Worm (Caenorhabditis elegans) whole organism, young adult: ENCODE data around the gene T09A12.8.

Experiments
- B0035.1 ChIP-seq: sonication (generic microtip); optimal IDR thresholded peaks from 2 replicates; lab custom pipeline; 2016; ENCODE audit warnings: missing genetic modification characterization, mild to moderate bottlenecking, missing compliant biosample characterization, missing genotype, missing genetic modification reagents
- B0336.3 ChIP-seq: fragments of 200-800 bp; sonication (Bioruptor generic); IDR thresholded peaks from 2 replicates; pipeline ENCODE4 v1.3.6; 2022; ENCODE audit warnings: missing genetic modification characterization, missing compliant biosample characterization
- D2030.7 ChIP-seq: fragments of 200-800 bp; sonication (Bioruptor generic); IDR thresholded peaks from 2 replicates; pipeline ENCODE4 v1.3.6; 2022; ENCODE audit warnings: missing genetic modification reagents, missing genetic modification characterization, missing compliant biosample characterization
- F22D6.2 ChIP-seq: sonication (generic microtip); optimal IDR thresholded peaks from 2 replicates; lab custom pipeline; 2016; ENCODE audit warnings: mild to moderate bottlenecking, missing genetic modification characterization, missing compliant biosample characterization
- F23B12.7 ChIP-seq: sonication (generic microtip); optimal IDR thresholded peaks from 2 replicates; lab custom pipeline; 2017; ENCODE audit warnings: missing genetic modification characterization, mild to moderate bottlenecking, missing compliant biosample characterization, antibody characterized with exemption, moderate library complexity; ENCODE audit not compliant: insufficient read depth
- F37B4.10 ChIP-seq: fragments of 200-800 bp; sonication (Bioruptor generic); IDR thresholded peaks from 2 replicates; pipeline ENCODE4 v1.3.6; 2022; ENCODE audit warnings: missing genetic modification characterization, missing compliant biosample characterization
- T26A5.8 ChIP-seq: sonication (generic microtip); optimal IDR thresholded peaks from 2 replicates; lab custom pipeline; 2016; ENCODE audit warnings: missing genetic modification characterization, missing compliant biosample characterization
- Y53G8AR.9 ChIP-seq: fragments of 200-800 bp; sonication (Bioruptor generic); conservative IDR thresholded peaks from 2 replicates; pipeline ENCODE4 v1.3.6; 2022; ENCODE audit warnings: missing genetic modification reagents, missing genetic modification characterization, missing compliant biosample characterization
- Y67H2A.10 ChIP-seq: fragments of 200-800 bp; sonication (Bioruptor generic); conservative IDR thresholded peaks from 2 replicates; pipeline ENCODE4 v1.3.6; 2022; ENCODE audit warnings: missing genetic modification reagents, missing genetic modification characterization, missing compliant biosample characterization
- Y79H2A.3 ChIP-seq: fragments of 200-800 bp; sonication (Bioruptor generic); conservative IDR thresholded peaks from 2 replicates; pipeline ENCODE4 v1.3.6; 2022; ENCODE audit warnings: missing genetic modification reagents, missing genetic modification characterization, missing compliant biosample characterization
- ZK185.1 ChIP-seq: sonication (generic microtip); optimal IDR thresholded peaks from 2 replicates; lab custom pipeline; 2016; ENCODE audit warnings: mild to moderate bottlenecking, missing genetic modification characterization, missing compliant biosample characterization; ENCODE audit not compliant: poor library complexity, severe bottlenecking
- akir-1 ChIP-seq: fragments of 200-800 bp; sonication (Bioruptor generic); optimal IDR thresholded peaks from 2 replicates; lab custom pipeline; 2018; ENCODE audit warnings: mild to moderate bottlenecking, missing genetic modification characterization, moderate library complexity, missing compliant biosample characterization
- atf-7 ChIP-seq: sonication (generic microtip); optimal IDR thresholded peaks from 2 replicates; lab custom pipeline; 2017; ENCODE audit warnings: mild to moderate bottlenecking, missing genetic modification characterization, missing compliant biosample characterization
- attf-5 ChIP-seq: fragments of 200-800 bp; sonication (Bioruptor generic); optimal IDR thresholded peaks from 2 replicates; lab custom pipeline; 2018; ENCODE audit warnings: mild to moderate bottlenecking, missing genetic modification characterization, missing compliant biosample characterization
- bed-2 ChIP-seq: fragments of 200-800 bp; sonication (Bioruptor generic); IDR thresholded peaks from 2 replicates; pipeline ENCODE4 v1.3.6; 2022; ENCODE audit warnings: missing genetic modification reagents, missing genetic modification characterization, missing compliant biosample characterization
- cebp-1 ChIP-seq, 2 experiments: fragments of 200-800 bp in 1 of 2; sonication (Bioruptor generic) in 1 of 2; sonication (generic microtip) in 1 of 2; IDR thresholded peaks in 1 of 2; optimal IDR thresholded peaks in 1 of 2; 2 replicates each; pipeline versions ENCODE4 v1.3.6 to Lab custom; 2017 to 2022; ENCODE audit warnings: missing compliant biosample characterization in 2 of 2, missing genetic modification characterization in 2 of 2, mild to moderate bottlenecking in 1 of 2, missing genetic modification reagents in 1 of 2, moderate library complexity in 1 of 2
- ceh-100 ChIP-seq: fragments of 200-800 bp; sonication (Bioruptor generic); IDR thresholded peaks from 2 replicates; pipeline ENCODE4 v1.3.6; 2022; ENCODE audit warnings: missing genetic modification reagents, missing genetic modification characterization, missing compliant biosample characterization
- ceh-40 ChIP-seq: fragments of 200-800 bp; sonication (Bioruptor generic); IDR thresholded peaks from 2 replicates; pipeline ENCODE4 v1.3.6; 2022; ENCODE audit warnings: missing genetic modification characterization, missing compliant biosample characterization
- efl-1 ChIP-seq: fragments of 150-350 bp; optimal IDR thresholded peaks from 2 replicates; lab custom pipeline; 2014; ENCODE audit warnings: missing biosample characterization, missing genetic modification reagents, missing genetic modification characterization
- egrh-3 ChIP-seq: fragments of 200-800 bp; sonication (Bioruptor generic); IDR thresholded peaks from 2 replicates; pipeline ENCODE4 v1.3.6; 2022; ENCODE audit warnings: missing genetic modification reagents, missing genetic modification characterization, missing compliant biosample characterization
- ets-4 ChIP-seq: fragments of 200-800 bp; sonication (Bioruptor generic); optimal IDR thresholded peaks from 2 replicates; lab custom pipeline; 2018; ENCODE audit warnings: mild to moderate bottlenecking, missing genetic modification characterization, missing compliant biosample characterization
- lin-35 ChIP-seq, 3 experiments: fragments of 150-350 bp in 2 of 3; sonication (generic microtip) in 1 of 3; optimal IDR thresholded peaks; 2 replicates each; lab custom pipeline; 2014 to 2018; ENCODE audit warnings: missing biosample characterization in 3 of 3, missing genetic modification characterization in 3 of 3, missing genetic modification reagents in 3 of 3
- lin-54 ChIP-seq: fragments of 200-800 bp; sonication (Bioruptor generic); optimal IDR thresholded peaks from 2 replicates; lab custom pipeline; 2018; ENCODE audit warnings: mild to moderate bottlenecking, missing genetic modification characterization, missing compliant biosample characterization
- madf-3 ChIP-seq: fragments of 200-800 bp; sonication (Bioruptor generic); IDR thresholded peaks from 2 replicates; pipeline ENCODE4 v1.3.6; 2022; ENCODE audit warnings: missing genetic modification reagents, missing genetic modification characterization, missing compliant biosample characterization
- madf-6 ChIP-seq: fragments of 200-800 bp; sonication (Bioruptor generic); IDR thresholded peaks from 2 replicates; pipeline ENCODE4 v1.3.6; 2022; ENCODE audit warnings: missing genetic modification reagents, missing genetic modification characterization, missing compliant biosample characterization
- madf-8 ChIP-seq: fragments of 200-800 bp; sonication (Bioruptor generic); conservative IDR thresholded peaks from 2 replicates; pipeline ENCODE4 v1.3.6; 2022; ENCODE audit warnings: missing genetic modification reagents, missing genetic modification characterization, missing compliant biosample characterization
- mel-28 ChIP-seq: sonication (generic microtip); optimal IDR thresholded peaks from 2 replicates; lab custom pipeline; 2016; ENCODE audit warnings: borderline replicate concordance, mild to moderate bottlenecking, missing genetic modification characterization, missing compliant biosample characterization
- nfya-1 ChIP-seq: sonication (generic microtip); optimal IDR thresholded peaks from 2 replicates; lab custom pipeline; 2017; ENCODE audit warnings: antibody characterized with exemption, missing compliant biosample characterization, missing genetic modification characterization, borderline replicate concordance; ENCODE audit not compliant: insufficient read depth
- nhr-120 ChIP-seq: fragments of 200-800 bp; sonication (Bioruptor generic); IDR thresholded peaks from 2 replicates; pipeline ENCODE4 v1.3.6; 2022; ENCODE audit warnings: missing genetic modification characterization, missing compliant biosample characterization
- nhr-179 ChIP-seq: sonication (generic microtip); optimal IDR thresholded peaks from 2 replicates; lab custom pipeline; 2016; ENCODE audit warnings: mild to moderate bottlenecking, missing genetic modification characterization, missing compliant biosample characterization
- nhr-27 ChIP-seq: fragments of 200-800 bp; sonication (Bioruptor generic); optimal IDR thresholded peaks from 2 replicates; lab custom pipeline; 2018; ENCODE audit warnings: mild to moderate bottlenecking, missing genetic modification characterization, moderate library complexity, missing compliant biosample characterization
- pbrm-1 ChIP-seq: fragments of 200-800 bp; sonication (Bioruptor generic); IDR thresholded peaks from 2 replicates; pipeline ENCODE4 v1.3.6; 2022; ENCODE audit warnings: missing genetic modification reagents, missing genetic modification characterization, missing compliant biosample characterization
- rcor-1 ChIP-seq: fragments of 200-800 bp; sonication (Bioruptor generic); IDR thresholded peaks from 2 replicates; pipeline ENCODE4 v1.3.6; 2022; ENCODE audit warnings: missing genetic modification reagents, missing genetic modification characterization, missing compliant biosample characterization
- rec-8 ChIP-seq, 2 experiments: sonication (generic microtip); optimal IDR thresholded peaks; 2 replicates each; lab custom pipeline; 2016; ENCODE audit warnings: mild to moderate bottlenecking in 2 of 2, missing genetic modification characterization in 2 of 2, missing genetic modification reagents in 2 of 2, missing genotype in 2 of 2, missing biosample characterization in 1 of 2, missing compliant biosample characterization in 1 of 2, moderate library complexity in 1 of 2
- repo-1 ChIP-seq: sonication (generic microtip); optimal IDR thresholded peaks from 2 replicates; lab custom pipeline; 2017; ENCODE audit warnings: mild to moderate bottlenecking, missing genetic modification characterization, missing compliant biosample characterization
- sea-2 ChIP-seq: fragments of 200-800 bp; sonication (Bioruptor generic); IDR thresholded peaks from 2 replicates; pipeline ENCODE4 v1.3.6; 2022; ENCODE audit warnings: missing genetic modification characterization, missing compliant biosample characterization
- snpc-1.1 ChIP-seq: sonication (generic microtip); optimal IDR thresholded peaks from 2 replicates; lab custom pipeline; 2017; ENCODE audit warnings: missing genetic modification characterization, mild to moderate bottlenecking, missing compliant biosample characterization, antibody characterized with exemption, moderate library complexity, missing genotype, missing genetic modification reagents; ENCODE audit not compliant: insufficient read depth
- snpc-3.4 ChIP-seq: sonication (generic microtip); optimal IDR thresholded peaks from 2 replicates; lab custom pipeline; 2017; ENCODE audit warnings: missing genetic modification characterization, mild to moderate bottlenecking, missing compliant biosample characterization, antibody characterized with exemption, moderate library complexity, missing genotype, missing genetic modification reagents
- unc-130 ChIP-seq: sonication (generic microtip); optimal IDR thresholded peaks from 2 replicates; lab custom pipeline; 2016; ENCODE audit warnings: missing genetic modification reagents, missing genetic modification characterization, missing compliant biosample characterization
- ztf-18 ChIP-seq: sonication (generic microtip); optimal IDR thresholded peaks from 2 replicates; lab custom pipeline; 2016; ENCODE audit warnings: missing genotype, mild to moderate bottlenecking, missing genetic modification characterization, missing compliant biosample characterization
- ztf-26 ChIP-seq: sonication (generic microtip); optimal IDR thresholded peaks from 2 replicates; lab custom pipeline; 2017; ENCODE audit warnings: missing genetic modification characterization, missing compliant biosample characterization
- ztf-28 ChIP-seq: fragments of 200-800 bp; sonication (Bioruptor generic); IDR thresholded peaks from 2 replicates; pipeline ENCODE4 v1.3.6; 2022; ENCODE audit warnings: missing genetic modification reagents, missing genetic modification characterization, missing compliant biosample characterization
- ztf-3 ChIP-seq: fragments of 200-800 bp; sonication (Bioruptor generic); optimal IDR thresholded peaks from 2 replicates; lab custom pipeline; 2018; ENCODE audit warnings: mild to moderate bottlenecking, missing genetic modification characterization, missing compliant biosample characterization

T09A12.8 gene

ce11 chrIV:8266024-8266949 is 22.8 kb upstream of the T09A12.8 start (continued):
- TF ChIP-seq B0336.3 = peak; percentile 67
- TF ChIP-seq ztf-28 (GFP tag; lab: Robert Waterston, UW) = no peak; the same call in 1 of the 2 replicates
- TF ChIP-seq F23B12.7 = no peak
- TF ChIP-seq, all 124 proteins: peak for 36

- TF ChIP-seq B0035.1 (tag; lab: Kevin White, UChicago) = no peak
- TF ChIP-seq rec-8 (tag; optimal IDR thresholded peaks at IDR 0.05; lab: Kevin White, UChicago) = no peak
- no peak for TF ChIP-seq mel-28 (tag; lab: Kevin White, UChicago)
- TF ChIP-seq rcor-1 (GFP tag; lab: Robert Waterston, UW) = 0 out of 2 replicates have a peak, but pooled peaks have one; percentile 12
- no peak for TF ChIP-seq nhr-27 (tag; lab: Kevin White, UChicago)
- no peak for TF ChIP-seq nhr-120
- TF ChIP-seq pbrm-1 (GFP tag; lab: Robert Waterston, UW) = no peak
- TF ChIP-seq sea-2 (GFP tag; lab: Robert Waterston, UW) = no peak
- no peak for TF ChIP-seq snpc-1.1 (tag; lab: Kevin White, UChicago)
- TF ChIP-seq nfya-1 (tag; lab: Kevin White, UChicago) = no peak
- TF ChIP-seq repo-1 (tag; lab: Kevin White, UChicago) = peak; percentile 65
- no peak for TF ChIP-seq madf-6 (GFP tag; lab: Robert Waterston, UW)
- TF ChIP-seq attf-5 (GFP tag; lab: Kevin White, UChicago) = no peak
- no peak for TF ChIP-seq lin-54
- peak; percentile 60; the same call in 1 of the 2 replicates for TF ChIP-seq madf-3 (GFP tag; lab: Robert Waterston, UW)
- TF ChIP-seq Y53G8AR.9 (GFP tag; lab: Robert Waterston, UW) = 0 out of 2 replicates have a peak, but pooled peaks have one; percentile 7
- 0 out of 2 replicates have a peak, but pooled peaks have one; percentile 4 for TF ChIP-seq F37B4.10 (GFP tag; lab: Robert Waterston, UW)
- TF ChIP-seq nhr-179 (tag; lab: Kevin White, UChicago) = no peak
- TF ChIP-seq madf-8 (GFP tag; lab: Robert Waterston, UW) = no peak
- TF ChIP-seq ztf-3 (GFP tag; lab: Kevin White, UChicago) = no peak
- TF ChIP-seq lin-35 (GFP tag; optimal IDR thresholded peaks at IDR 0.05; lab: Kevin White, UChicago) = no peak
- no peak for TF ChIP-seq bed-2
- TF ChIP-seq ztf-18 (tag; lab: Kevin White, UChicago) = no peak
- no peak for TF ChIP-seq akir-1
- TF ChIP-seq F22D6.2 (tag; lab: Kevin White, UChicago) = peak; percentile 26
- no peak for TF ChIP-seq ztf-28 (GFP tag; lab: Robert Waterston, UW)
- TF ChIP-seq ceh-100 (GFP tag; lab: Robert Waterston, UW) = no peak
- TF ChIP-seq unc-130 (GFP tag; lab: Kevin White, UChicago) = no peak
- TF ChIP-seq atf-7 (tag; lab: Kevin White, UChicago) = peak; percentile 67
- TF ChIP-seq D2030.7 (GFP tag; lab: Robert Waterston, UW) = no peak
- no peak for TF ChIP-seq Y79H2A.3 (GFP tag; lab: Robert Waterston, UW)
- no peak for TF ChIP-seq ZK185.1
- no peak for TF ChIP-seq Y67H2A.10 (GFP tag; lab: Robert Waterston, UW)
- TF ChIP-seq snpc-3.4 = no peak
- no peak for TF ChIP-seq efl-1
- TF ChIP-seq B0336.3 = 0 out of 2 replicates have a peak, but pooled peaks have one; percentile 2
- no peak for TF ChIP-seq ceh-40 (GFP tag; lab: Robert Waterston, UW)
- TF ChIP-seq ztf-26 (tag; lab: Kevin White, UChicago) = no peak
- no peak for TF ChIP-seq ets-4 (GFP tag; lab: Kevin White, UChicago)
- no peak for TF ChIP-seq egrh-3 (GFP tag; lab: Robert Waterston, UW)
- no peak for TF ChIP-seq T26A5.8 (tag; lab: Kevin White, UChicago)
- no peak for TF ChIP-seq cebp-1 (GFP tag; IDR thresholded peaks at IDR 0.05; lab: Robert Waterston, UW)
- no peak for TF ChIP-seq cebp-1 (tag; optimal IDR thresholded peaks at IDR 0.05; lab: Kevin White, UChicago)
These were observed 19.2 kb upstream of the T09A12.8 start for ce11 chrIV:8262671-8263070.
